Fruit fly (Drosophila melanogaster) whole organism, embryonic: ENCODE data around the gene CG42329.

Source experiments
- BEAF-32 ChIP-seq: fragments of 200-800 bp; sonication (Bioruptor generic); optimal IDR thresholded peaks from 3 replicates; lab custom pipeline; 2017; ENCODE audit warnings: missing biosample characterization, missing genetic modification characterization, mild to moderate bottlenecking, moderate library complexity, missing genetic modification reagents
- C15 ChIP-seq: fragments of 200-800 bp; sonication (Bioruptor generic); IDR thresholded peaks from 3 replicates; pipeline ENCODE4 v1.3.6; 2022; ENCODE audit warnings: missing biosample characterization, missing genetic modification characterization
- CG10462 ChIP-seq: fragments of 200-800 bp; sonication (Bioruptor generic); optimal IDR thresholded peaks from 2 replicates; lab custom pipeline; 2016; ENCODE audit warnings: missing biosample characterization, missing genetic modification characterization
- CG11560 ChIP-seq: fragments of 200-800 bp; sonication (Bioruptor generic); IDR thresholded peaks from 3 replicates; pipeline ENCODE4 v1.3.6; 2022; ENCODE audit warnings: missing biosample characterization, missing genetic modification characterization
- CG11695 ChIP-seq: fragments of 200-800 bp; sonication (Bioruptor generic); IDR thresholded peaks from 3 replicates; pipeline ENCODE4 v1.3.6; 2022; ENCODE audit warnings: missing biosample characterization, missing genetic modification characterization
- CG12155 ChIP-seq: fragments of 200-800 bp; sonication (Bioruptor generic); optimal IDR thresholded peaks from 3 replicates; lab custom pipeline; 2016; ENCODE audit warnings: missing biosample characterization, missing genetic modification characterization
- CG13424 ChIP-seq: fragments of 200-800 bp; sonication (Bioruptor generic); optimal IDR thresholded peaks from 2 replicates; lab custom pipeline; 2019; ENCODE audit warnings: missing biosample characterization, mild to moderate bottlenecking, missing genetic modification characterization, moderate library complexity
- CG13624 ChIP-seq: fragments of 200-800 bp; sonication (Bioruptor generic); optimal IDR thresholded peaks from 2 replicates; lab custom pipeline; 2016; ENCODE audit warnings: missing biosample characterization, missing genetic modification characterization
- CG14014 ChIP-seq: fragments of 200-800 bp; sonication (Bioruptor generic); IDR thresholded peaks from 2 replicates; pipeline ENCODE4 v1.3.6; 2022; ENCODE audit warnings: missing biosample characterization, missing genetic modification characterization
- CG1602 ChIP-seq: fragments of 200-800 bp; sonication (Bioruptor generic); optimal IDR thresholded peaks from 3 replicates; lab custom pipeline; 2016; ENCODE audit warnings: missing biosample characterization, missing genetic modification characterization
- CG17328 ChIP-seq: fragments of 200-800 bp; sonication (Bioruptor generic); IDR thresholded peaks from 2 replicates; pipeline ENCODE4 v1.3.6; 2022; ENCODE audit warnings: missing biosample characterization, missing genetic modification characterization
- CG2120 ChIP-seq: fragments of 200-800 bp; sonication (Bioruptor generic); optimal IDR thresholded peaks from 3 replicates; lab custom pipeline; 2016; ENCODE audit warnings: missing biosample characterization, missing genetic modification characterization
- CG2678 ChIP-seq: fragments of 200-800 bp; sonication (Bioruptor generic); optimal IDR thresholded peaks from 3 replicates; lab custom pipeline; 2019; ENCODE audit warnings: missing biosample characterization, mild to moderate bottlenecking, missing genetic modification characterization, moderate library complexity
- CG2712 ChIP-seq: fragments of 200-800 bp; optimal IDR thresholded peaks from 3 replicates; lab custom pipeline; 2019; ENCODE audit warnings: missing biosample characterization, mild to moderate bottlenecking, missing genetic modification characterization, moderate library complexity
- CG33557 ChIP-seq: fragments of 200-800 bp; sonication (Bioruptor generic); optimal IDR thresholded peaks from 2 replicates; lab custom pipeline; 2019; ENCODE audit warnings: missing biosample characterization, mild to moderate bottlenecking, missing genetic modification characterization, moderate library complexity
- CG3995 ChIP-seq: fragments of 200-800 bp; sonication (Bioruptor generic); optimal IDR thresholded peaks from 3 replicates; lab custom pipeline; 2016; ENCODE audit warnings: missing biosample characterization, missing genetic modification characterization
- CG4282 ChIP-seq: fragments of 200-800 bp; sonication (Bioruptor generic); optimal IDR thresholded peaks from 2 replicates; lab custom pipeline; 2016; ENCODE audit warnings: missing biosample characterization, missing genetic modification characterization
- CG4360 ChIP-seq: fragments of 200-800 bp; sonication (Bioruptor generic); IDR thresholded peaks from 2 replicates; pipeline ENCODE4 v1.3.6; 2022; ENCODE audit warnings: missing biosample characterization, missing genetic modification characterization
- CG4730 ChIP-seq: fragments of 200-800 bp; sonication (Bioruptor generic); IDR thresholded peaks from 2 replicates; pipeline ENCODE4 v1.3.6; 2022; ENCODE audit warnings: missing biosample characterization, missing genetic modification characterization
- CG5245 ChIP-seq: fragments of 200-800 bp; sonication (Bioruptor generic); optimal IDR thresholded peaks from 3 replicates; lab custom pipeline; 2016; ENCODE audit warnings: missing biosample characterization, missing genetic modification characterization
- CG6272 ChIP-seq: fragments of 200-800 bp; sonication (Bioruptor generic); IDR thresholded peaks from 2 replicates; pipeline ENCODE4 v1.3.6; 2022; ENCODE audit warnings: missing biosample characterization, missing genetic modification characterization
- CG8388 ChIP-seq: fragments of 200-800 bp; sonication (Bioruptor generic); optimal IDR thresholded peaks from 2 replicates; lab custom pipeline; 2019; ENCODE audit warnings: missing biosample characterization, mild to moderate bottlenecking, missing genetic modification characterization, moderate library complexity
- CG9932 ChIP-seq: fragments of 200-800 bp; sonication (Bioruptor generic); IDR thresholded peaks from 2 replicates; pipeline ENCODE4 v1.3.6; 2022; ENCODE audit warnings: missing biosample characterization, missing genetic modification characterization
- HLH3B ChIP-seq: fragments of 200-800 bp; sonication (Bioruptor generic); IDR thresholded peaks from 2 replicates; pipeline ENCODE4 v1.3.6; 2022; ENCODE audit warnings: missing biosample characterization, missing genetic modification characterization
- Hand ChIP-seq: fragments of 200-800 bp; sonication (Bioruptor generic); optimal IDR thresholded peaks from 2 replicates; lab custom pipeline; 2017; ENCODE audit warnings: mild to moderate bottlenecking, missing biosample characterization, missing genetic modification reagents, missing genetic modification characterization
- Hr51 ChIP-seq, 2 experiments: fragments of 200-800 bp; sonication (Bioruptor generic); optimal IDR thresholded peaks; 2 replicates in 1 of 2; 3 replicates in 1 of 2; lab custom pipeline; 2016 to 2018; ENCODE audit warnings: missing biosample characterization in 2 of 2, missing genetic modification characterization in 2 of 2, mild to moderate bottlenecking in 1 of 2, moderate library complexity in 1 of 2
- Med ChIP-seq: fragments of 200-800 bp; sonication (Bioruptor generic); peaks from one replicate; lab custom pipeline; 2016; ENCODE audit warnings: missing biosample characterization, missing genetic modification characterization, mild to moderate bottlenecking, inconsistent platforms, moderate library complexity
- Meics ChIP-seq: fragments of 200-800 bp; sonication (Bioruptor generic); optimal IDR thresholded peaks from 2 replicates; lab custom pipeline; 2017; ENCODE audit warnings: missing biosample characterization, mild to moderate bottlenecking, missing genetic modification characterization
- PHDP ChIP-seq: fragments of 200-800 bp; sonication (Bioruptor generic); optimal IDR thresholded peaks from 3 replicates; lab custom pipeline; 2018; ENCODE audit warnings: missing biosample characterization, mild to moderate bottlenecking, missing genetic modification characterization, moderate library complexity
- Spps ChIP-seq: fragments of 200-800 bp; sonication (Bioruptor generic); optimal IDR thresholded peaks from 2 replicates; lab custom pipeline; 2018; ENCODE audit warnings: missing biosample characterization, mild to moderate bottlenecking, missing genetic modification characterization
- Taf1 ChIP-seq: fragments of 200-800 bp; sonication (Bioruptor generic); IDR thresholded peaks from 2 replicates; pipeline ENCODE4 v1.3.6; 2022; ENCODE audit warnings: missing biosample characterization, missing genetic modification characterization
- al ChIP-seq: fragments of 200-800 bp; sonication (Bioruptor generic); IDR thresholded peaks from 2 replicates; pipeline ENCODE4 v1.3.6; 2022; ENCODE audit warnings: missing biosample characterization, missing genetic modification characterization
- az2 ChIP-seq: fragments of 200-800 bp; sonication (Bioruptor generic); optimal IDR thresholded peaks from 3 replicates; lab custom pipeline; 2016; ENCODE audit warnings: missing biosample characterization, missing genetic modification characterization
- bab2 ChIP-seq: fragments of 200-800 bp; sonication (Bioruptor generic); optimal IDR thresholded peaks from 2 replicates; lab custom pipeline; 2016; ENCODE audit warnings: missing biosample characterization, missing genetic modification characterization
- chinmo ChIP-seq: fragments of 200-800 bp; sonication (Bioruptor generic); IDR thresholded peaks from 4 replicates; pipeline ENCODE4 v1.3.6; 2022; ENCODE audit warnings: missing biosample characterization, missing genetic modification characterization; ENCODE audit not compliant: partially characterized antibody
- cwo ChIP-seq: fragments of 200-800 bp; sonication (Bioruptor generic); optimal IDR thresholded peaks from 3 replicates; lab custom pipeline; 2017; ENCODE audit warnings: missing biosample characterization, missing genetic modification characterization, mild to moderate bottlenecking, moderate library complexity, missing genetic modification reagents
- dmrt99B ChIP-seq: fragments of 200-800 bp; sonication (Bioruptor generic); optimal IDR thresholded peaks from 2 replicates; lab custom pipeline; 2018; ENCODE audit warnings: missing biosample characterization, mild to moderate bottlenecking, missing genetic modification characterization, moderate library complexity
- emc ChIP-seq: fragments of 200-800 bp; sonication (Bioruptor generic); optimal IDR thresholded peaks from 2 replicates; lab custom pipeline; 2016; ENCODE audit warnings: missing biosample characterization, missing genetic modification characterization
- fu2 ChIP-seq: fragments of 200-800 bp; sonication (Bioruptor generic); optimal IDR thresholded peaks from 2 replicates; lab custom pipeline; 2016; ENCODE audit warnings: missing biosample characterization, missing genetic modification characterization
- gce ChIP-seq: fragments of 200-800 bp; sonication (Bioruptor generic); IDR thresholded peaks from 3 replicates; pipeline ENCODE4 v1.3.6; 2022; ENCODE audit warnings: missing biosample characterization, missing genetic modification characterization
- gem ChIP-seq: fragments of 200-800 bp; sonication (Bioruptor generic); optimal IDR thresholded peaks from 2 replicates; lab custom pipeline; 2019; ENCODE audit warnings: missing biosample characterization, mild to moderate bottlenecking, missing genetic modification characterization, moderate library complexity
- hkb ChIP-seq, 2 experiments: fragments of 200-800 bp in 1 of 2; fragments of >200 bp in 1 of 2; sonication (Bioruptor generic) in 1 of 2; IDR thresholded peaks in 1 of 2; optimal IDR thresholded peaks in 1 of 2; 2 replicates each; pipeline versions ENCODE4 v1.3.6 to Lab custom; 2017 to 2022; ENCODE audit warnings: missing biosample characterization in 1 of 2, missing genetic modification characterization in 1 of 2
- lab ChIP-seq: fragments of 200-800 bp; sonication (Bioruptor generic); optimal IDR thresholded peaks from 3 replicates; lab custom pipeline; 2017; ENCODE audit warnings: missing biosample characterization, missing genetic modification characterization, mild to moderate bottlenecking, moderate library complexity, missing genetic modification reagents
- prd ChIP-seq, 3 experiments: fragments of >200 bp in 2 of 3; fragments of 200-800 bp in 1 of 3; sonication (Bioruptor generic) in 1 of 3; optimal IDR thresholded peaks in 2 of 3; IDR thresholded peaks in 1 of 3; 2 replicates in 2 of 3; 3 replicates in 1 of 3; pipeline versions ENCODE4 v1.3.6 to Lab custom; 2017 to 2022; ENCODE audit warnings: missing biosample characterization in 1 of 3, missing genetic modification characterization in 1 of 3
- shn ChIP-seq: fragments of 200-800 bp; sonication (Bioruptor generic); optimal IDR thresholded peaks from 3 replicates; lab custom pipeline; 2016; ENCODE audit warnings: missing biosample characterization, missing genetic modification characterization
- ttk ChIP-seq: fragments of 200-800 bp; sonication (Bioruptor generic); IDR thresholded peaks from 2 replicates; pipeline ENCODE4 v2.1.2; 2022; ENCODE audit warnings: missing biosample characterization, missing genetic modification characterization
- unpg ChIP-seq: fragments of 200-800 bp; sonication (Bioruptor generic); optimal IDR thresholded peaks from 3 replicates; lab custom pipeline; 2018; ENCODE audit warnings: missing biosample characterization, mild to moderate bottlenecking, missing genetic modification characterization, moderate library complexity
- usp ChIP-seq: fragments of >200 bp; optimal IDR thresholded peaks from 2 replicates; lab custom pipeline; 2017; ENCODE audit warnings: missing biosample characterization, missing genetic modification characterization
- vvl ChIP-seq: fragments of 200-800 bp; sonication (Bioruptor generic); IDR thresholded peaks from 2 replicates; pipeline ENCODE4 v1.3.6; 2022; ENCODE audit warnings: missing biosample characterization, missing genetic modification characterization

CG42329 gene

dm6 chr2L:1214465-1214864 is 4.6 kb upstream of the CG42329 start (continued):
- TF ChIP-seq emc (GFP tag; lab: Kevin White, UChicago) (no peak), CG2712 (tag; lab: Kevin White, UChicago) (peak; percentile 58), CG11560 (tag; lab: Robert Waterston, UW) (no peak), unpg (peak; percentile 51), lab (GFP tag; lab: Kevin White, UChicago) (peak; percentile 73), CG17328 (GFP tag; lab: Robert Waterston, UW) (peak; percentile 68), CG3995 (no peak), Hr51 (GFP tag; optimal IDR thresholded peaks at IDR 0.05; lab: Kevin White, UChicago) (peak in 1 of 2 experiments; percentile 50), vvl (GFP tag; lab: Robert Waterston, UW) (peak; percentile 79), ttk (GFP tag; lab: Robert Waterston, UW) (peak; percentile 49), Hand (GFP tag; lab: Kevin White, UChicago) (peak; percentile 14), chinmo (GFP tag; lab: Robert Waterston, UW) (no peak), CG10462 (GFP tag; lab: Kevin White, UChicago) (peak; percentile 1), HLH3B (GFP tag; lab: Robert Waterston, UW) (peak; percentile 72), az2 (GFP tag; lab: Kevin White, UChicago) (peak; percentile 42), Meics (GFP tag; lab: Kevin White, UChicago) (peak; percentile 48), BEAF-32 (no peak), Spps (no peak), dmrt99B (tag; lab: Kevin White, UChicago) (peak; percentile 55), CG13424 (tag; lab: Kevin White, UChicago) (peak; percentile 37), Taf1 (GFP tag; lab: Robert Waterston, UW) (no peak), CG12155 (GFP tag; lab: Kevin White, UChicago) (peak; percentile 3), CG6272 (GFP tag; lab: Robert Waterston, UW) (no peak), CG9932 (0 out of 2 replicates have a peak, but pooled peaks have one; percentile 14), al (GFP tag; lab: Robert Waterston, UW) (0 out of 2 replicates have a peak, but pooled peaks have one; percentile 20), CG14014 (0 out of 2 replicates have a peak, but pooled peaks have one; percentile 13), gce (GFP tag; lab: Robert Waterston, UW) (0 out of 3 replicates have a peak, but pooled peaks have one; percentile 44), gem (tag; lab: Kevin White, UChicago) (peak; percentile 66), CG4282 (GFP tag; lab: Kevin White, UChicago) (no peak), CG1602 (GFP tag; lab: Kevin White, UChicago) (peak; percentile 32), fu2 (GFP tag; lab: Kevin White, UChicago) (no peak), shn (GFP tag; lab: Kevin White, UChicago) (no peak), CG4360 (GFP tag; lab: Robert Waterston, UW) (no peak), CG11695 (GFP tag; lab: Robert Waterston, UW) (0 out of 3 replicates have a peak, but pooled peaks have one; percentile 41), CG2678 (tag; lab: Kevin White, UChicago) (peak; percentile 61), Med (GFP tag; lab: Kevin White, UChicago) (peak; percentile 65), CG13624 (GFP tag; lab: Kevin White, UChicago) (no peak), cwo (GFP tag; lab: Kevin White, UChicago) (peak; percentile 32), hkb (optimal IDR thresholded peaks at IDR 0.05; lab: Kevin White, UChicago) (no peak), hkb (GFP tag; IDR thresholded peaks at IDR 0.05; lab: Robert Waterston, UW) (peak; percentile 70), usp (GFP tag; lab: Kevin White, UChicago) (no peak), C15 (GFP tag; lab: Robert Waterston, UW) (0 out of 3 replicates have a peak, but pooled peaks have one; percentile 28), CG5245 (GFP tag; lab: Kevin White, UChicago) (no peak), CG4730 (GFP tag; lab: Robert Waterston, UW) (peak; percentile 30; the same call in 1 of the 2 replicates), bab2 (GFP tag; lab: Kevin White, UChicago) (peak; percentile 19), prd (optimal IDR thresholded peaks at IDR 0.05; lab: Kevin White, UChicago) (no peak), prd (GFP tag; IDR thresholded peaks at IDR 0.05; lab: Robert Waterston, UW) (peak; percentile 76), CG2120 (GFP tag; lab: Kevin White, UChicago) (peak; percentile 39), PHDP (tag; lab: Kevin White, UChicago) (peak; percentile 48), CG8388 (peak; percentile 41), CG33557 (GFP tag; lab: Kevin White, UChicago) (no peak)
